Worm (Caenorhabditis elegans) whole organism, L1 larva: ENCODE measurements around the gene peb-1.
A peak's percentile ranks its signal among the peaks of the same experiment; 100 is the strongest.

Experiments
- C16A3.4 ChIP-seq: fragments of 150-350 bp; optimal IDR thresholded peaks from 2 replicates; lab custom pipeline; 2014; ENCODE audit warnings: missing biosample characterization, missing genetic modification characterization
- C34B4.2 ChIP-seq: sonication (generic microtip); optimal IDR thresholded peaks from 2 replicates; lab custom pipeline; 2017; ENCODE audit warnings: mild to moderate bottlenecking, missing genetic modification characterization, missing compliant biosample characterization
- ama-1 ChIP-seq: fragments of 150-350 bp; optimal IDR thresholded peaks from 2 replicates; lab custom pipeline; 2014
- ceh-82 ChIP-seq, 3 experiments: fragments of 150-350 bp in 1 of 3; sonication (generic microtip) in 2 of 3; optimal IDR thresholded peaks; 2 replicates each; lab custom pipeline; 2014 to 2017; ENCODE audit warnings: missing biosample characterization in 3 of 3, missing genetic modification characterization in 3 of 3
- ceh-88 ChIP-seq: fragments of 200-800 bp; sonication (Bioruptor generic); IDR thresholded peaks from 2 replicates; pipeline ENCODE4 v1.3.6; 2022; ENCODE audit warnings: missing genetic modification characterization, missing compliant biosample characterization
- dpl-1 ChIP-seq, 3 experiments: fragments of 150-350 bp in 2 of 3; sonication (generic microtip) in 1 of 3; optimal IDR thresholded peaks; 2 replicates each; lab custom pipeline; 2014 to 2017; ENCODE audit warnings: missing biosample characterization in 3 of 3, missing genetic modification characterization in 3 of 3, missing genetic modification reagents in 3 of 3
- dsc-1 ChIP-seq: sonication (generic microtip); optimal IDR thresholded peaks from 2 replicates; lab custom pipeline; 2016; ENCODE audit warnings: mild to moderate bottlenecking, missing genetic modification characterization, missing compliant biosample characterization
- efl-1 ChIP-seq, 4 experiments: fragments of 150-350 bp; optimal IDR thresholded peaks in 3 of 4; peaks in 1 of 4; 1 replicate in 1 of 4; 2 replicates in 3 of 4; lab custom pipeline; 2014; ENCODE audit warnings: missing biosample characterization in 2 of 4, missing genetic modification characterization in 2 of 4, missing genetic modification reagents in 2 of 4
- efl-3 ChIP-seq: fragments of 200-800 bp; sonication (Bioruptor generic); optimal IDR thresholded peaks from 2 replicates; lab custom pipeline; 2018; ENCODE audit warnings: mild to moderate bottlenecking, missing genetic modification characterization, missing compliant biosample characterization
- egl-13 ChIP-seq: sonication (generic microtip); optimal IDR thresholded peaks from 2 replicates; lab custom pipeline; 2016; ENCODE audit warnings: missing genotype, missing genetic modification reagents, missing genetic modification characterization, missing compliant biosample characterization
- egl-27 ChIP-seq, 2 experiments: fragments of 150-350 bp in 1 of 2; sonication (generic microtip); optimal IDR thresholded peaks; 3 replicates each; lab custom pipeline; 2017 to 2018; ENCODE audit warnings: missing biosample characterization in 2 of 2, missing genetic modification characterization in 2 of 2, missing genetic modification reagents in 2 of 2
- elt-2 ChIP-seq: sonication (generic microtip); optimal IDR thresholded peaks from 2 replicates; lab custom pipeline; 2016; ENCODE audit warnings: missing genetic modification characterization, mild to moderate bottlenecking, inconsistent platforms, missing compliant biosample characterization, missing genetic modification reagents
- elt-3 ChIP-seq, 6 experiments: fragments of 150-350 bp in 1 of 6; sonication (generic microtip); optimal IDR thresholded peaks; 2 replicates each; lab custom pipeline; 2017 to 2018; ENCODE audit warnings: missing biosample characterization in 6 of 6, missing genetic modification characterization in 6 of 6, inconsistent platforms in 1 of 6
- ets-5 ChIP-seq: fragments of 200-800 bp; sonication (Bioruptor generic); IDR thresholded peaks from 2 replicates; pipeline ENCODE4 v1.3.6; 2022; ENCODE audit warnings: missing genetic modification characterization, missing compliant biosample characterization
- fkh-10 ChIP-seq: sonication (generic microtip); optimal IDR thresholded peaks from 2 replicates; lab custom pipeline; 2017; ENCODE audit warnings: missing biosample characterization, missing genetic modification reagents, missing genetic modification characterization
- fkh-4 ChIP-seq: sonication (generic microtip); optimal IDR thresholded peaks from 2 replicates; lab custom pipeline; 2016; ENCODE audit warnings: missing compliant biosample characterization, missing genetic modification characterization, borderline replicate concordance
- fkh-8 ChIP-seq: sonication (generic microtip); optimal IDR thresholded peaks from 2 replicates; lab custom pipeline; 2016; ENCODE audit warnings: mild to moderate bottlenecking, missing genetic modification characterization, missing compliant biosample characterization
- grh-1 ChIP-seq: fragments of 200-800 bp; sonication (Bioruptor generic); IDR thresholded peaks from 2 replicates; pipeline ENCODE4 v1.3.6; 2022; ENCODE audit warnings: missing genetic modification reagents, missing genetic modification characterization, missing compliant biosample characterization
- isw-1 ChIP-seq: fragments of 200-800 bp; sonication (Bioruptor generic); IDR thresholded peaks from 2 replicates; pipeline ENCODE4 v1.3.6; 2022; ENCODE audit warnings: missing genetic modification characterization, missing compliant biosample characterization
- lin-14 ChIP-seq: fragments of 200-800 bp; sonication (Bioruptor generic); optimal IDR thresholded peaks from 2 replicates; lab custom pipeline; 2018; ENCODE audit warnings: mild to moderate bottlenecking, missing genetic modification characterization, moderate library complexity, missing compliant biosample characterization
- mab-9 ChIP-seq: fragments of 200-800 bp; sonication (Bioruptor generic); IDR thresholded peaks from 2 replicates; pipeline ENCODE4 v1.3.6; 2022; ENCODE audit warnings: missing genetic modification reagents, missing genetic modification characterization, missing compliant biosample characterization
- mdl-1 ChIP-seq, 2 experiments: fragments of 150-350 bp; optimal IDR thresholded peaks; 2 replicates each; lab custom pipeline; 2014 to 2017; ENCODE audit warnings: missing biosample characterization in 2 of 2, missing genetic modification characterization in 2 of 2, inconsistent platforms in 1 of 2
- mef-2 ChIP-seq: fragments of 150-350 bp; optimal IDR thresholded peaks from 2 replicates; lab custom pipeline; 2014; ENCODE audit warnings: missing biosample characterization, missing genetic modification characterization
- nhr-237 ChIP-seq: fragments of 150-350 bp; optimal IDR thresholded peaks from 2 replicates; lab custom pipeline; 2014; ENCODE audit warnings: missing biosample characterization, missing genetic modification characterization
- nhr-71 ChIP-seq: sonication (generic microtip); optimal IDR thresholded peaks from 2 replicates; lab custom pipeline; 2016; ENCODE audit warnings: mild to moderate bottlenecking, missing genetic modification characterization, moderate library complexity, missing compliant biosample characterization
- nhr-76 ChIP-seq: sonication (generic microtip); optimal IDR thresholded peaks from 2 replicates; lab custom pipeline; 2017; ENCODE audit warnings: missing biosample characterization, missing genetic modification characterization
- nhr-77 ChIP-seq: fragments of 150-350 bp; optimal IDR thresholded peaks from 2 replicates; lab custom pipeline; 2014; ENCODE audit warnings: missing biosample characterization, missing genetic modification characterization
- nhr-90 ChIP-seq: sonication (generic microtip); optimal IDR thresholded peaks from 2 replicates; lab custom pipeline; 2016; ENCODE audit warnings: mild to moderate bottlenecking, missing genetic modification characterization, missing compliant biosample characterization; ENCODE audit not compliant: poor library complexity
- pax-3 ChIP-seq: fragments of 200-800 bp; sonication (Bioruptor generic); optimal IDR thresholded peaks from 2 replicates; lab custom pipeline; 2018; ENCODE audit warnings: mild to moderate bottlenecking, missing genetic modification characterization, moderate library complexity, missing compliant biosample characterization
- pqm-1 ChIP-seq: sonication (generic microtip); optimal IDR thresholded peaks from 3 replicates; lab custom pipeline; 2017; ENCODE audit warnings: missing biosample characterization, missing genetic modification characterization
- rnt-1 ChIP-seq: sonication (generic microtip); optimal IDR thresholded peaks from 2 replicates; lab custom pipeline; 2016; ENCODE audit warnings: mild to moderate bottlenecking, missing genetic modification characterization, moderate library complexity, missing compliant biosample characterization
- snpc-4 ChIP-seq: fragments of 150-350 bp; optimal IDR thresholded peaks from 2 replicates; lab custom pipeline; 2014; ENCODE audit warnings: missing biosample characterization, missing genetic modification characterization
- snu-23 ChIP-seq: sonication (generic microtip); optimal IDR thresholded peaks from 2 replicates; lab custom pipeline; 2016; ENCODE audit warnings: missing genetic modification characterization, missing compliant biosample characterization
- sox-4 ChIP-seq: sonication (generic microtip); optimal IDR thresholded peaks from 2 replicates; lab custom pipeline; 2016; ENCODE audit warnings: missing genetic modification characterization, missing compliant biosample characterization
- sptf-1 ChIP-seq: fragments of 150-350 bp; optimal IDR thresholded peaks from 2 replicates; lab custom pipeline; 2014; ENCODE audit warnings: missing biosample characterization, missing genetic modification characterization
- tlp-1 ChIP-seq: fragments of 150-350 bp; optimal IDR thresholded peaks from 2 replicates; lab custom pipeline; 2014; ENCODE audit warnings: missing biosample characterization, missing genetic modification characterization
- unc-30 ChIP-seq: sonication (generic microtip); optimal IDR thresholded peaks from 2 replicates; lab custom pipeline; 2017; ENCODE audit warnings: missing biosample characterization, missing genetic modification characterization
- unc-98 ChIP-seq: fragments of 200-800 bp; sonication (Bioruptor generic); IDR thresholded peaks from 2 replicates; pipeline ENCODE4 v1.3.6; 2022; ENCODE audit warnings: missing genetic modification characterization, missing compliant biosample characterization
- xbp-1 ChIP-seq: sonication (generic microtip); optimal IDR thresholded peaks from 2 replicates; lab custom pipeline; 2016; ENCODE audit warnings: missing genetic modification characterization, missing compliant biosample characterization

peb-1 gene

ce11 chrX:2180588-2180987 lies 30.3 kb upstream of the peb-1 start, which contains the start of gene F48B9.1:
TSS of gene F48B9.1 (plus strand) at chrX:2180888.
- TF ChIP-seq lin-14 = no peak
- no peak for TF ChIP-seq efl-1 (optimal IDR thresholded peaks at IDR 0.05; lab: Kevin White, UChicago)
- peak in 1 of 2 experiments; percentile 72 for TF ChIP-seq efl-1 (GFP tag; optimal IDR thresholded peaks at IDR 0.05 in 1 of 2; lab: Kevin White, UChicago)
- TF ChIP-seq, all 84 proteins: peak for 1

ce11 chrX:2188885-2189284 lies 22.0 kb upstream of the peb-1 start:
- peak; percentile 63 for TF ChIP-seq lin-14
- peak; percentile 48 for TF ChIP-seq rnt-1 (tag; lab: Kevin White, UChicago)
- no peak for TF ChIP-seq mdl-1 (tag; optimal IDR thresholded peaks at IDR 0.05; lab: Kevin White, UChicago)
- no peak for TF ChIP-seq ama-1 (lab: Kevin White, UChicago)
- TF ChIP-seq elt-3 (tag; optimal IDR thresholded peaks at IDR 0.05; lab: Kevin White, UChicago) = no peak
- no peak for TF ChIP-seq nhr-76 (tag; lab: Kevin White, UChicago)
- no peak for TF ChIP-seq elt-2 (tag; lab: Kevin White, UChicago)
- TF ChIP-seq nhr-71 (tag; lab: Kevin White, UChicago) = peak; percentile 6
- TF ChIP-seq, all 84 proteins: peak for 3

ce11 chrX:2190740-2191139 lies 20.1 kb upstream of the peb-1 start:
- TF ChIP-seq nhr-71 (tag; lab: Kevin White, UChicago) (no peak), efl-1 (optimal IDR thresholded peaks at IDR 0.05; lab: Kevin White, UChicago) (no peak), efl-1 (GFP tag; optimal IDR thresholded peaks at IDR 0.05 in 1 of 2; lab: Kevin White, UChicago) (peak in 1 of 2 experiments; percentile 85), mab-9 (GFP tag; lab: Robert Waterston, UW) (no peak), fkh-4 (tag; lab: Kevin White, UChicago) (peak; percentile 25), dsc-1 (tag; lab: Kevin White, UChicago) (peak; percentile 64)

- no peak for TF ChIP-seq egl-27 (tag; optimal IDR thresholded peaks at IDR 0.05; lab: Kevin White, UChicago)
- TF ChIP-seq mdl-1 (tag; optimal IDR thresholded peaks at IDR 0.05; lab: Kevin White, UChicago) = no peak
- no peak for TF ChIP-seq ceh-88
- TF ChIP-seq nhr-76 (tag; lab: Kevin White, UChicago) = no peak
- TF ChIP-seq C16A3.4 = no peak
- TF ChIP-seq nhr-237 (tag; lab: Kevin White, UChicago) = no peak
- no peak for TF ChIP-seq dpl-1 (GFP tag; optimal IDR thresholded peaks at IDR 0.05; lab: Kevin White, UChicago)
- TF ChIP-seq efl-1 (optimal IDR thresholded peaks at IDR 0.05; lab: Kevin White, UChicago) = no peak
- TF ChIP-seq efl-1 (GFP tag; optimal IDR thresholded peaks at IDR 0.05 in 1 of 2; lab: Kevin White, UChicago) = peak in 1 of 2 experiments; percentile 76
- TF ChIP-seq fkh-10 (GFP tag; lab: Kevin White, UChicago) = peak; percentile 77
- TF ChIP-seq lin-14 = peak; percentile 25
- TF ChIP-seq mef-2 (tag; lab: Kevin White, UChicago) = no peak
- no peak for TF ChIP-seq sox-4
- TF ChIP-seq egl-13 (tag; lab: Kevin White, UChicago) = no peak
- TF ChIP-seq, all 84 proteins: peak for 3
These were observed 18.8 kb upstream of the peb-1 start, which contains the start of gene gap-1 for ce11 chrX:2191925-2192554. TSS of gene gap-1 (plus strand) at chrX:2192504.

- TF ChIP-seq egl-13 (tag; lab: Kevin White, UChicago) (no peak), ceh-88 (no peak), C34B4.2 (tag; lab: Kevin White, UChicago) (no peak), efl-3 (GFP tag; lab: Kevin White, UChicago) (no peak), fkh-8 (no peak), sptf-1 (tag; lab: Kevin White, UChicago) (no peak), dsc-1 (tag; lab: Kevin White, UChicago) (no peak), efl-1 (optimal IDR thresholded peaks at IDR 0.05; lab: Kevin White, UChicago) (no peak), efl-1 (GFP tag; optimal IDR thresholded peaks at IDR 0.05 in 1 of 2; lab: Kevin White, UChicago) (peak in 1 of 2 experiments; percentile 91), mab-9 (GFP tag; lab: Robert Waterston, UW) (no peak)
These were observed 13.4 kb upstream of the peb-1 start for ce11 chrX:2197444-2197843.

ce11 chrX:2199140-2199539 lies 11.7 kb upstream of the peb-1 start, which contains the start of gene T24C12.1:
TSS of gene T24C12.1 (plus strand) at chrX:2199440.
- TF ChIP-seq mef-2 (tag; lab: Kevin White, UChicago) = no peak
- TF ChIP-seq nhr-90 (tag; lab: Kevin White, UChicago) = no peak
- no peak for TF ChIP-seq grh-1 (GFP tag; lab: Robert Waterston, UW)
- no peak for TF ChIP-seq sox-4
- TF ChIP-seq ets-5 = no peak
- TF ChIP-seq pax-3 = no peak
- TF ChIP-seq ceh-82 (tag; optimal IDR thresholded peaks at IDR 0.05; lab: Kevin White, UChicago) = no peak
- TF ChIP-seq nhr-77 (tag; lab: Kevin White, UChicago) = no peak
- TF ChIP-seq unc-98 = no peak
- TF ChIP-seq tlp-1 (tag; lab: Kevin White, UChicago) = no peak
- no peak for TF ChIP-seq unc-30
- no peak for TF ChIP-seq xbp-1 (tag; lab: Kevin White, UChicago)
- no peak for TF ChIP-seq egl-27 (tag; optimal IDR thresholded peaks at IDR 0.05; lab: Kevin White, UChicago)
- TF ChIP-seq snpc-4 = no peak
- TF ChIP-seq pqm-1 (tag; lab: Kevin White, UChicago) = no peak
- no peak for TF ChIP-seq snu-23 (GFP tag; lab: Kevin White, UChicago)
- no peak for TF ChIP-seq isw-1
- no peak for TF ChIP-seq nhr-76 (tag; lab: Kevin White, UChicago)
